Fruit fly (Drosophila melanogaster) whole organism, embryonic: Measurements from ENCODE around the gene Son.

Experiments
- Bgb ChIP-seq: fragments of 200-800 bp; sonication (Bioruptor generic); IDR thresholded peaks from 2 replicates; pipeline ENCODE4 v1.3.6; 2022; ENCODE audit warnings: missing biosample characterization, missing genetic modification characterization; ENCODE audit not compliant: partially characterized antibody
- Blimp-1 ChIP-seq: fragments of 200-800 bp; sonication (Bioruptor generic); optimal IDR thresholded peaks from 3 replicates; lab custom pipeline; 2018; ENCODE audit warnings: missing biosample characterization, missing genetic modification characterization, mild to moderate bottlenecking, moderate library complexity, missing genetic modification reagents
- CG10267 ChIP-seq: fragments of 200-800 bp; sonication (Bioruptor generic); optimal IDR thresholded peaks from 2 replicates; lab custom pipeline; 2018; ENCODE audit warnings: missing biosample characterization, mild to moderate bottlenecking, missing genetic modification characterization, moderate library complexity
- CG10366 ChIP-seq: fragments of 200-800 bp; sonication (Bioruptor generic); IDR thresholded peaks from 2 replicates; pipeline ENCODE4 v1.3.6; 2022; ENCODE audit warnings: missing biosample characterization, missing genetic modification characterization
- CG10431 ChIP-seq: fragments of 200-800 bp; sonication (Bioruptor generic); optimal IDR thresholded peaks from 3 replicates; lab custom pipeline; 2018; ENCODE audit warnings: missing biosample characterization, mild to moderate bottlenecking, missing genetic modification characterization
- CG10565 ChIP-seq: fragments of 200-800 bp; sonication (Bioruptor generic); optimal IDR thresholded peaks from 3 replicates; lab custom pipeline; 2016; ENCODE audit warnings: missing biosample characterization, mild to moderate bottlenecking, missing genetic modification characterization
- CG11247 ChIP-seq: fragments of 200-800 bp; sonication (Bioruptor generic); IDR thresholded peaks from 2 replicates; pipeline ENCODE4 v1.3.6; 2022; ENCODE audit warnings: missing biosample characterization, missing genetic modification characterization
- CG11560 ChIP-seq: fragments of 200-800 bp; sonication (Bioruptor generic); IDR thresholded peaks from 3 replicates; pipeline ENCODE4 v1.3.6; 2022; ENCODE audit warnings: missing biosample characterization, missing genetic modification characterization
- CG11695 ChIP-seq: fragments of 200-800 bp; sonication (Bioruptor generic); IDR thresholded peaks from 3 replicates; pipeline ENCODE4 v1.3.6; 2022; ENCODE audit warnings: missing biosample characterization, missing genetic modification characterization
- CG12155 ChIP-seq: fragments of 200-800 bp; sonication (Bioruptor generic); optimal IDR thresholded peaks from 3 replicates; lab custom pipeline; 2016; ENCODE audit warnings: missing biosample characterization, missing genetic modification characterization
- CG12942 ChIP-seq: fragments of 200-800 bp; sonication (Bioruptor generic); optimal IDR thresholded peaks from 3 replicates; lab custom pipeline; 2016; ENCODE audit warnings: missing biosample characterization, missing genetic modification characterization
- CG18262 ChIP-seq: fragments of 200-800 bp; optimal IDR thresholded peaks from 3 replicates; lab custom pipeline; 2019; ENCODE audit warnings: missing biosample characterization, mild to moderate bottlenecking, missing genetic modification characterization, moderate library complexity
- CG30020 ChIP-seq: fragments of 200-800 bp; optimal IDR thresholded peaks from 2 replicates; lab custom pipeline; 2019; ENCODE audit warnings: missing biosample characterization, mild to moderate bottlenecking, missing genetic modification characterization, moderate library complexity
- CG31224 ChIP-seq: fragments of 200-800 bp; sonication (Bioruptor generic); IDR thresholded peaks from 2 replicates; pipeline ENCODE4 v1.3.6; 2022; ENCODE audit warnings: missing biosample characterization, missing genetic modification characterization
- CG3163 ChIP-seq: fragments of 200-800 bp; sonication (Bioruptor generic); optimal IDR thresholded peaks from 3 replicates; lab custom pipeline; 2016; ENCODE audit warnings: missing biosample characterization, missing genetic modification characterization
- CG3726 ChIP-seq: fragments of 200-800 bp; sonication (Bioruptor generic); IDR thresholded peaks from 3 replicates; pipeline ENCODE4, ENCODE4 v1.3.6; 2022; ENCODE audit warnings: missing biosample characterization, missing genetic modification characterization
- CG6254 ChIP-seq: fragments of 200-800 bp; sonication (Bioruptor generic); optimal IDR thresholded peaks from 3 replicates; lab custom pipeline; 2017; ENCODE audit warnings: mild to moderate bottlenecking, missing biosample characterization, missing genetic modification reagents, missing genetic modification characterization
- CG6765 ChIP-seq: fragments of 200-800 bp; sonication (Bioruptor generic); optimal IDR thresholded peaks from 3 replicates; lab custom pipeline; 2017; ENCODE audit warnings: missing biosample characterization, mild to moderate bottlenecking, missing genetic modification characterization
- CG7839 ChIP-seq: fragments of 200-800 bp; sonication (Bioruptor generic); optimal IDR thresholded peaks from 3 replicates; lab custom pipeline; 2018; ENCODE audit warnings: missing biosample characterization, mild to moderate bottlenecking, missing genetic modification characterization, moderate library complexity
- CG8478 ChIP-seq: fragments of >200 bp; optimal IDR thresholded peaks from 2 replicates; lab custom pipeline; 2018
- CG8924 ChIP-seq: fragments of 200-800 bp; optimal IDR thresholded peaks from 3 replicates; lab custom pipeline; 2019; ENCODE audit warnings: missing biosample characterization, mild to moderate bottlenecking, missing genetic modification characterization, moderate library complexity
- CG9797 ChIP-seq: fragments of 200-800 bp; sonication (Bioruptor generic); optimal IDR thresholded peaks from 3 replicates; lab custom pipeline; 2018; ENCODE audit warnings: missing biosample characterization, mild to moderate bottlenecking, missing genetic modification characterization
- CHES-1-like ChIP-seq: fragments of 200-800 bp; sonication (Bioruptor generic); optimal IDR thresholded peaks from 2 replicates; lab custom pipeline; 2016; ENCODE audit warnings: missing biosample characterization, missing genetic modification characterization
- Dbx ChIP-seq: fragments of 200-800 bp; sonication (Bioruptor generic); IDR thresholded peaks from 3 replicates; pipeline ENCODE4 v1.3.6; 2022; ENCODE audit warnings: missing biosample characterization, missing genetic modification characterization
- Dip2 ChIP-seq: fragments of 200-800 bp; sonication (Bioruptor generic); IDR thresholded peaks from 2 replicates; pipeline ENCODE4 v1.3.6; 2022; ENCODE audit warnings: missing biosample characterization, missing genetic modification characterization
- Drgx ChIP-seq: fragments of 200-800 bp; sonication (Bioruptor generic); IDR thresholded peaks from 2 replicates; pipeline ENCODE4 v1.3.6; 2022; ENCODE audit warnings: missing biosample characterization, missing genetic modification characterization
- HLH54F ChIP-seq: fragments of 200-800 bp; sonication (Bioruptor generic); optimal IDR thresholded peaks from 3 replicates; lab custom pipeline; 2016; ENCODE audit warnings: missing biosample characterization, missing genetic modification characterization
- Hmx ChIP-seq: fragments of 200-800 bp; sonication (Bioruptor generic); optimal IDR thresholded peaks from 2 replicates; lab custom pipeline; 2016; ENCODE audit warnings: missing biosample characterization, missing genetic modification characterization
- Hr78 ChIP-seq, 2 experiments: fragments of 200-800 bp in 1 of 2; fragments of >200 bp in 1 of 2; sonication (Bioruptor generic) in 1 of 2; optimal IDR thresholded peaks; 2 replicates each; lab custom pipeline; 2017 to 2019; ENCODE audit warnings: missing biosample characterization in 2 of 2, missing genetic modification characterization in 2 of 2, mild to moderate bottlenecking in 1 of 2, moderate library complexity in 1 of 2
- Lpt ChIP-seq: fragments of >200 bp; optimal IDR thresholded peaks from 2 replicates; lab custom pipeline; 2018; ENCODE audit warnings: missing biosample characterization, missing genetic modification characterization
- Mad ChIP-seq: fragments of 200-800 bp; sonication (Bioruptor generic); optimal IDR thresholded peaks from 2 replicates; lab custom pipeline; 2016; ENCODE audit warnings: missing biosample characterization, missing genetic modification characterization
- Med ChIP-seq: fragments of 200-800 bp; sonication (Bioruptor generic); peaks from one replicate; lab custom pipeline; 2016; ENCODE audit warnings: missing biosample characterization, missing genetic modification characterization, mild to moderate bottlenecking, inconsistent platforms, moderate library complexity
- Pdp1 ChIP-seq, 2 experiments: fragments of 200-800 bp; sonication (Bioruptor generic); optimal IDR thresholded peaks; 3 replicates each; lab custom pipeline; 2016; ENCODE audit warnings: missing biosample characterization in 2 of 2, missing genetic modification characterization in 2 of 2, mild to moderate bottlenecking in 1 of 2, moderate library complexity in 1 of 2
- Sin3A ChIP-seq: fragments of >200 bp; optimal IDR thresholded peaks from 2 replicates; lab custom pipeline; 2018
- ac ChIP-seq: fragments of 200-800 bp; sonication (Bioruptor generic); optimal IDR thresholded peaks from 3 replicates; lab custom pipeline; 2017; ENCODE audit warnings: missing biosample characterization, mild to moderate bottlenecking, missing genetic modification characterization
- amos ChIP-seq: fragments of 200-800 bp; sonication (Bioruptor generic); IDR thresholded peaks from 2 replicates; pipeline ENCODE4 v1.3.6; 2022; ENCODE audit warnings: missing biosample characterization, missing genetic modification characterization; ENCODE audit not compliant: partially characterized antibody
- croc ChIP-seq: fragments of 200-800 bp; sonication (Bioruptor generic); conservative IDR thresholded peaks from 3 replicates; pipeline ENCODE4 v1.3.6; 2022; ENCODE audit warnings: missing biosample characterization, missing genetic modification characterization
- crp ChIP-seq, 2 experiments: fragments of 200-800 bp; sonication (Bioruptor generic); optimal IDR thresholded peaks; 2 replicates in 1 of 2; 3 replicates in 1 of 2; lab custom pipeline; 2017; ENCODE audit warnings: missing biosample characterization in 2 of 2, missing genetic modification characterization in 2 of 2, mild to moderate bottlenecking in 1 of 2, moderate library complexity in 1 of 2
- danr ChIP-seq: fragments of 200-800 bp; sonication (Bioruptor generic); IDR thresholded peaks from 2 replicates; pipeline ENCODE4 v1.3.6; 2022; ENCODE audit warnings: missing biosample characterization, missing genetic modification characterization
- jing ChIP-seq: fragments of 200-800 bp; sonication (Bioruptor generic); optimal IDR thresholded peaks from 2 replicates; lab custom pipeline; 2018; ENCODE audit warnings: missing biosample characterization, mild to moderate bottlenecking, missing genetic modification characterization
- ken ChIP-seq: fragments of 200-800 bp; sonication (Bioruptor generic); IDR thresholded peaks from 3 replicates; pipeline ENCODE4 v1.3.6; 2022; ENCODE audit warnings: missing biosample characterization, missing genetic modification characterization
- knrl ChIP-seq: fragments of 200-800 bp; sonication (Bioruptor generic); IDR thresholded peaks from 3 replicates; pipeline ENCODE4 v1.3.6; 2022; ENCODE audit warnings: missing biosample characterization, missing genetic modification characterization; ENCODE audit not compliant: partially characterized antibody
- lab ChIP-seq: fragments of 200-800 bp; sonication (Bioruptor generic); optimal IDR thresholded peaks from 3 replicates; lab custom pipeline; 2017; ENCODE audit warnings: missing biosample characterization, missing genetic modification characterization, mild to moderate bottlenecking, moderate library complexity, missing genetic modification reagents
- mirr ChIP-seq: fragments of 200-800 bp; sonication (Bioruptor generic); optimal IDR thresholded peaks from 3 replicates; lab custom pipeline; 2018; ENCODE audit warnings: missing biosample characterization, mild to moderate bottlenecking, missing genetic modification characterization
- pros ChIP-seq: fragments of 200-800 bp; sonication (Bioruptor generic); optimal IDR thresholded peaks from 3 replicates; lab custom pipeline; 2019; ENCODE audit warnings: missing biosample characterization, mild to moderate bottlenecking, missing genetic modification characterization, moderate library complexity
- tio ChIP-seq: fragments of 200-800 bp; sonication (Bioruptor generic); optimal IDR thresholded peaks from 2 replicates; lab custom pipeline; 2017; ENCODE audit warnings: missing biosample characterization, missing genetic modification characterization, inconsistent platforms
- twi ChIP-seq: fragments of 200-800 bp; optimal IDR thresholded peaks from 2 replicates; lab custom pipeline; 2019; ENCODE audit warnings: missing biosample characterization, mild to moderate bottlenecking, missing genetic modification characterization, moderate library complexity
- vnd ChIP-seq: fragments of 200-800 bp; sonication (Bioruptor generic); IDR thresholded peaks from 3 replicates; pipeline ENCODE4 v1.3.6; 2022; ENCODE audit warnings: missing biosample characterization, missing genetic modification characterization; ENCODE audit not compliant: partially characterized antibody
- wor ChIP-seq: fragments of 200-800 bp; sonication (Bioruptor generic); IDR thresholded peaks from 2 replicates; pipeline ENCODE4 v1.3.6; 2022; ENCODE audit warnings: missing biosample characterization, missing genetic modification characterization
- zen2 ChIP-seq: fragments of 200-800 bp; sonication (Bioruptor generic); IDR thresholded peaks from 3 replicates; pipeline ENCODE4 v1.3.6; 2022; ENCODE audit warnings: missing biosample characterization, missing genetic modification characterization; ENCODE audit not compliant: partially characterized antibody

Gene Son

DNA sequence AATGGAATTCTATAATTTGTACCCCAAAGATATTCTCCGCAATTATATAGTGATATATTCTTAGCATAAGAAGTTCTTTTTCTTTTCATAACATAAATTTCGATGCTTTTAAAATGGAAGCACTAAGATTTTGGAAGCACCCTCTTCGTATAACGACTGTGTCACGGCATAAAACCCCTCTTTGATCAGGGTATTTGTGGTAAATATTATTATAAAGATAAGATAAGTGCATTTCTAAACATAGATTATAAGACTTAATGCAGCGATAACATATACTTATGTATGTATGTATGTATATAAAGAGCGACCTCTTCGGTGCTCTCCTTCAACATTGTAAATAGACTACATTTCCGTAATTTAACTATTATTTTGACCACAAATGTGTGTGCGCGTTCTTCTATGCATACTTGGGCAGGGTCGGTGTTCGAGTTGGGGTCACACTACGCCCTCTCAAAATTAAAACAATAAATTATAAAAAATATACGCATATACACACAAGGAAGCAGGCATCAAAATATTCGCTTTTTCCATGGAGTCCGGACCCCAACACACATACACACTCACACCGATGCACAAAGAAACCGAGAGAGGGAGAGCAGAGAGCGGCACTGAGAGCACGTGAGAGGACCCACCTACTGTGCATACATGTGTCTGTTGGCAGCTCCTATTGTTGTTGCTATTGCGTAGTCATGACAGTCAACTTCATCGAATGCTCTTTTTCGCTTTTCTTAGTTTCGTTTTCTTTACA, 27.4 kb upstream of the Son start (continued):
- TF ChIP-seq ken = no peak
- TF ChIP-seq Hmx = no peak
- no peak for TF ChIP-seq CG10431 (GFP tag; lab: Kevin White, UChicago)
- peak; percentile 8 for TF ChIP-seq Blimp-1 (GFP tag; lab: Kevin White, UChicago)
- no peak for TF ChIP-seq CG3163 (GFP tag; lab: Kevin White, UChicago)
- no peak for TF ChIP-seq jing (GFP tag; lab: Kevin White, UChicago)
- no peak for TF ChIP-seq danr (GFP tag; lab: Robert Waterston, UW)
- TF ChIP-seq Drgx = no peak
- TF ChIP-seq Pdp1 (GFP tag; optimal IDR thresholded peaks at IDR 0.05; lab: Kevin White, UChicago) = peak in 1 of 2 experiments; percentile 63
- TF ChIP-seq CG8478 (lab: Kevin White, UChicago) = no peak
- no peak for TF ChIP-seq CG10267
- TF ChIP-seq Sin3A = no peak
- no peak for TF ChIP-seq CG10366
- TF ChIP-seq knrl (GFP tag; lab: Robert Waterston, UW) = no peak
- no peak for TF ChIP-seq wor (GFP tag; lab: Robert Waterston, UW)
- TF ChIP-seq croc (GFP tag; lab: Robert Waterston, UW) = no peak
- no peak for TF ChIP-seq CG18262 (tag; lab: Kevin White, UChicago)
- no peak for TF ChIP-seq Bgb (GFP tag; lab: Robert Waterston, UW)
- no peak for TF ChIP-seq tio (GFP tag; lab: Kevin White, UChicago)
- TF ChIP-seq Med (GFP tag; lab: Kevin White, UChicago) = peak; percentile 66
- TF ChIP-seq Dbx (GFP tag; lab: Robert Waterston, UW) = no peak
- TF ChIP-seq CHES-1-like (GFP tag; lab: Kevin White, UChicago) = no peak
- TF ChIP-seq CG6765 = no peak
- TF ChIP-seq CG3726 (GFP tag; lab: Robert Waterston, UW) = no peak
- TF ChIP-seq Lpt = no peak
- no peak for TF ChIP-seq crp (GFP tag; optimal IDR thresholded peaks at IDR 0.05; lab: Kevin White, UChicago)
- no peak for TF ChIP-seq CG12155 (GFP tag; lab: Kevin White, UChicago)
- TF ChIP-seq vnd (GFP tag; lab: Robert Waterston, UW) = no peak
- TF ChIP-seq CG11247 (GFP tag; lab: Robert Waterston, UW) = no peak
- no peak for TF ChIP-seq amos (GFP tag; lab: Robert Waterston, UW)
- TF ChIP-seq CG8924 (tag; lab: Kevin White, UChicago) = no peak
- TF ChIP-seq HLH54F (GFP tag; lab: Kevin White, UChicago) = no peak
- TF ChIP-seq pros = no peak
- no peak for TF ChIP-seq CG9797
- TF ChIP-seq zen2 (GFP tag; lab: Robert Waterston, UW) = no peak
- no peak for TF ChIP-seq CG12942 (GFP tag; lab: Kevin White, UChicago)
- peak; percentile 22 for TF ChIP-seq twi (tag; lab: Kevin White, UChicago)
- no peak for TF ChIP-seq CG30020 (tag; lab: Kevin White, UChicago)
- peak in 1 of 2 experiments; percentile 80 for TF ChIP-seq Hr78 (GFP tag; optimal IDR thresholded peaks at IDR 0.05; lab: Kevin White, UChicago)
- TF ChIP-seq CG31224 (GFP tag; lab: Robert Waterston, UW) = no peak
- no peak for TF ChIP-seq CG10565
- TF ChIP-seq CG11695 = no peak
- no peak for TF ChIP-seq CG11560
- no peak for TF ChIP-seq Mad
- TF ChIP-seq Dip2 (GFP tag; lab: Robert Waterston, UW) = no peak
- peak; percentile 26 for TF ChIP-seq CG6254 (GFP tag; lab: Kevin White, UChicago)
- TF ChIP-seq ac (GFP tag; lab: Kevin White, UChicago) = no peak
- TF ChIP-seq lab = peak; percentile 36
- no peak for TF ChIP-seq CG7839
- peak; percentile 1 for TF ChIP-seq mirr (GFP tag; lab: Kevin White, UChicago)
